Worm (Caenorhabditis elegans) whole organism, L1 larva: ENCODE data around the gene K07F5.8.

Source experiments
- aha-1 ChIP-seq: fragments of 150-350 bp; optimal IDR thresholded peaks from 2 replicates; lab custom pipeline; 2014; ENCODE audit warnings: missing biosample characterization, missing genetic modification characterization
- ama-1 ChIP-seq: fragments of 150-350 bp; optimal IDR thresholded peaks from 2 replicates; lab custom pipeline; 2014
- ceh-82 ChIP-seq, 3 experiments: fragments of 150-350 bp in 1 of 3; sonication (generic microtip) in 2 of 3; optimal IDR thresholded peaks; 2 replicates each; lab custom pipeline; 2014 to 2017; ENCODE audit warnings: missing biosample characterization in 3 of 3, missing genetic modification characterization in 3 of 3
- lin-39 ChIP-seq: fragments of 150-350 bp; optimal IDR thresholded peaks from 2 replicates; lab custom pipeline; 2014; ENCODE audit warnings: missing biosample characterization, missing genetic modification reagents, missing genetic modification characterization
- nhr-11 ChIP-seq: fragments of 150-350 bp; optimal IDR thresholded peaks from 2 replicates; lab custom pipeline; 2014; ENCODE audit warnings: missing biosample characterization, missing genetic modification characterization
- nhr-12 ChIP-seq: sonication (generic microtip); optimal IDR thresholded peaks from 2 replicates; lab custom pipeline; 2017; ENCODE audit warnings: missing biosample characterization, missing genetic modification characterization
- nhr-19 ChIP-seq: fragments of 200-800 bp; sonication (Bioruptor generic); conservative IDR thresholded peaks from 2 replicates; pipeline ENCODE4 v1.3.6; 2022; ENCODE audit warnings: missing genetic modification characterization, missing compliant biosample characterization
- nhr-28 ChIP-seq: fragments of 150-350 bp; optimal IDR thresholded peaks from 2 replicates; lab custom pipeline; 2014; ENCODE audit warnings: missing biosample characterization, missing genetic modification characterization
- nhr-77 ChIP-seq: fragments of 150-350 bp; optimal IDR thresholded peaks from 2 replicates; lab custom pipeline; 2014; ENCODE audit warnings: missing biosample characterization, missing genetic modification characterization
- snpc-4 ChIP-seq: fragments of 150-350 bp; optimal IDR thresholded peaks from 2 replicates; lab custom pipeline; 2014; ENCODE audit warnings: missing biosample characterization, missing genetic modification characterization
- tbx-2 ChIP-seq: sonication (generic microtip); optimal IDR thresholded peaks from 2 replicates; lab custom pipeline; 2016; ENCODE audit warnings: missing genetic modification characterization, missing compliant biosample characterization
- unc-62 ChIP-seq: fragments of 150-350 bp; optimal IDR thresholded peaks from 2 replicates; lab custom pipeline; 2014; ENCODE audit warnings: missing biosample characterization, missing genetic modification reagents, missing genetic modification characterization
- ztf-11 ChIP-seq, 2 experiments: sonication (generic microtip); optimal IDR thresholded peaks; 2 replicates each; lab custom pipeline; 2016 to 2017; ENCODE audit warnings: missing genetic modification characterization in 2 of 2, missing biosample characterization in 1 of 2, missing compliant biosample characterization in 1 of 2

- TF ChIP-seq nhr-77 (tag; lab: Kevin White, UChicago) (no peak), ztf-11 (tag; optimal IDR thresholded peaks at IDR 0.05; lab: Kevin White, UChicago) (no peak), nhr-28 (tag; lab: Kevin White, UChicago) (no peak), unc-62 (no peak), nhr-12 (tag; lab: Kevin White, UChicago) (no peak), ama-1 (no peak), lin-39 (tag; lab: Kevin White, UChicago) (no peak), nhr-11 (tag; lab: Kevin White, UChicago) (no peak), snpc-4 (tag; lab: Kevin White, UChicago) (no peak), aha-1 (tag; lab: Kevin White, UChicago) (no peak), tbx-2 (tag; lab: Kevin White, UChicago) (no peak), nhr-19 (GFP tag; lab: Robert Waterston, UW) (no peak), ceh-82 (tag; optimal IDR thresholded peaks at IDR 0.05; lab: Kevin White, UChicago) (no peak)
Observed at ce11 chrIV:9843760-9844159, 5.8 kb downstream of the K07F5.8 start, which contains the start of gene nspd-2.
